Worm (Caenorhabditis elegans) whole organism, young adult: Measurements from ENCODE around the gene chil-5.

ENCODE experiments used
- C17E4.6 ChIP-seq: fragments of 200-800 bp; sonication (Bioruptor generic); IDR thresholded peaks from 2 replicates; pipeline ENCODE4 v1.3.6; 2022; ENCODE audit warnings: missing genetic modification reagents, missing genetic modification characterization, missing compliant biosample characterization
- F33H1.4 ChIP-seq: fragments of 200-800 bp; sonication (Bioruptor generic); IDR thresholded peaks from 2 replicates; pipeline ENCODE4 v1.3.6; 2022; ENCODE audit warnings: missing genetic modification reagents, missing genetic modification characterization, missing compliant biosample characterization
- F39B2.1 ChIP-seq: fragments of 200-800 bp; sonication (Bioruptor generic); IDR thresholded peaks from 2 replicates; pipeline ENCODE4 v1.3.6; 2022; ENCODE audit warnings: missing genetic modification reagents, missing genetic modification characterization, missing compliant biosample characterization
- F49E8.2 ChIP-seq: sonication (generic microtip); optimal IDR thresholded peaks from 3 replicates; lab custom pipeline; 2017; ENCODE audit warnings: missing genetic modification characterization, mild to moderate bottlenecking, missing compliant biosample characterization, antibody characterized with exemption, moderate library complexity; ENCODE audit not compliant: insufficient read depth
- F57A8.1 ChIP-seq: fragments of 200-800 bp; sonication (Bioruptor generic); optimal IDR thresholded peaks from 2 replicates; lab custom pipeline; 2018; ENCODE audit warnings: mild to moderate bottlenecking, missing genetic modification characterization, moderate library complexity, missing compliant biosample characterization
- T07F8.4 ChIP-seq: sonication (generic microtip); optimal IDR thresholded peaks from 2 replicates; lab custom pipeline; 2016; ENCODE audit warnings: mild to moderate bottlenecking, missing genetic modification characterization, moderate library complexity, missing compliant biosample characterization
- atf-7 ChIP-seq: sonication (generic microtip); optimal IDR thresholded peaks from 2 replicates; lab custom pipeline; 2017; ENCODE audit warnings: mild to moderate bottlenecking, missing genetic modification characterization, missing compliant biosample characterization
- attf-5 ChIP-seq: fragments of 200-800 bp; sonication (Bioruptor generic); optimal IDR thresholded peaks from 2 replicates; lab custom pipeline; 2018; ENCODE audit warnings: mild to moderate bottlenecking, missing genetic modification characterization, missing compliant biosample characterization
- ceh-27 ChIP-seq: fragments of 200-800 bp; sonication (Bioruptor generic); optimal IDR thresholded peaks from 2 replicates; lab custom pipeline; 2018; ENCODE audit warnings: mild to moderate bottlenecking, missing genetic modification characterization, moderate library complexity, missing compliant biosample characterization
- dox-1 ChIP-seq: fragments of 200-800 bp; sonication (Bioruptor generic); IDR thresholded peaks from 2 replicates; pipeline ENCODE4 v1.3.6; 2022; ENCODE audit warnings: missing genetic modification reagents, missing genetic modification characterization, missing compliant biosample characterization
- efl-1 ChIP-seq: fragments of 150-350 bp; optimal IDR thresholded peaks from 2 replicates; lab custom pipeline; 2014; ENCODE audit warnings: missing biosample characterization, missing genetic modification reagents, missing genetic modification characterization
- egl-44 ChIP-seq: fragments of 200-800 bp; sonication (Bioruptor generic); IDR thresholded peaks from 2 replicates; pipeline ENCODE4 v1.3.6; 2022; ENCODE audit warnings: missing genetic modification reagents, missing genetic modification characterization, missing compliant biosample characterization
- ekl-4 ChIP-seq: fragments of 200-800 bp; sonication (Bioruptor generic); IDR thresholded peaks from 2 replicates; pipeline ENCODE4 v1.3.6; 2022; ENCODE audit warnings: missing genetic modification reagents, missing genetic modification characterization, missing compliant biosample characterization
- ets-4 ChIP-seq: fragments of 200-800 bp; sonication (Bioruptor generic); optimal IDR thresholded peaks from 2 replicates; lab custom pipeline; 2018; ENCODE audit warnings: mild to moderate bottlenecking, missing genetic modification characterization, missing compliant biosample characterization
- hlh-26 ChIP-seq: fragments of 200-800 bp; sonication (Bioruptor generic); conservative IDR thresholded peaks from 2 replicates; pipeline ENCODE4 v1.3.6; 2022; ENCODE audit warnings: missing genetic modification reagents, missing genetic modification characterization, missing compliant biosample characterization
- hmg-1.2 ChIP-seq: fragments of 200-800 bp; sonication (Bioruptor generic); IDR thresholded peaks from 2 replicates; pipeline ENCODE4 v1.3.6; 2022; ENCODE audit warnings: missing genetic modification reagents, missing genetic modification characterization, missing compliant biosample characterization
- lag-1 ChIP-seq: fragments of 200-800 bp; sonication (Bioruptor generic); IDR thresholded peaks from 2 replicates; pipeline ENCODE4 v1.3.6; 2022; ENCODE audit warnings: missing genetic modification reagents, missing genetic modification characterization, missing compliant biosample characterization
- let-526 ChIP-seq: fragments of 200-800 bp; sonication (Bioruptor generic); IDR thresholded peaks from 2 replicates; pipeline ENCODE4 v1.3.6; 2022; ENCODE audit warnings: missing genetic modification reagents, missing genetic modification characterization, missing compliant biosample characterization
- let-607 ChIP-seq, 2 experiments: fragments of 200-800 bp in 1 of 2; sonication (Bioruptor generic) in 1 of 2; sonication (generic microtip) in 1 of 2; optimal IDR thresholded peaks; 2 replicates each; lab custom pipeline; 2016 to 2018; ENCODE audit warnings: mild to moderate bottlenecking in 2 of 2, missing compliant biosample characterization in 2 of 2, missing genetic modification characterization in 2 of 2, moderate library complexity in 2 of 2, missing genotype in 1 of 2
- lin-26 ChIP-seq: fragments of 200-800 bp; sonication (Bioruptor generic); IDR thresholded peaks from 2 replicates; pipeline ENCODE4 v1.3.6; 2022; ENCODE audit warnings: missing genetic modification reagents, missing genetic modification characterization, missing compliant biosample characterization
- lin-35 ChIP-seq, 3 experiments: fragments of 150-350 bp in 2 of 3; sonication (generic microtip) in 1 of 3; optimal IDR thresholded peaks; 2 replicates each; lab custom pipeline; 2014 to 2018; ENCODE audit warnings: missing biosample characterization in 3 of 3, missing genetic modification characterization in 3 of 3, missing genetic modification reagents in 3 of 3
- lin-40 ChIP-seq: sonication (generic microtip); optimal IDR thresholded peaks from 2 replicates; lab custom pipeline; 2016; ENCODE audit warnings: missing genetic modification characterization, mild to moderate bottlenecking, missing compliant biosample characterization, missing genotype, missing genetic modification reagents
- lin-54 ChIP-seq: fragments of 200-800 bp; sonication (Bioruptor generic); optimal IDR thresholded peaks from 2 replicates; lab custom pipeline; 2018; ENCODE audit warnings: mild to moderate bottlenecking, missing genetic modification characterization, missing compliant biosample characterization
- lir-1 ChIP-seq: fragments of 200-800 bp; sonication (Bioruptor generic); conservative IDR thresholded peaks from 2 replicates; pipeline ENCODE4 v1.3.6; 2022; ENCODE audit warnings: missing genetic modification reagents, missing genetic modification characterization, missing compliant biosample characterization
- lsl-1 ChIP-seq: fragments of 200-800 bp; sonication (Bioruptor generic); optimal IDR thresholded peaks from 2 replicates; lab custom pipeline; 2018; ENCODE audit warnings: mild to moderate bottlenecking, missing genetic modification characterization, moderate library complexity, missing compliant biosample characterization
- madf-6 ChIP-seq: fragments of 200-800 bp; sonication (Bioruptor generic); IDR thresholded peaks from 2 replicates; pipeline ENCODE4 v1.3.6; 2022; ENCODE audit warnings: missing genetic modification reagents, missing genetic modification characterization, missing compliant biosample characterization
- nfyb-1 ChIP-seq: fragments of 200-800 bp; sonication (Bioruptor generic); IDR thresholded peaks from 2 replicates; pipeline ENCODE4 v1.3.6; 2022; ENCODE audit warnings: missing genetic modification reagents, missing genetic modification characterization, missing compliant biosample characterization
- nhr-80 ChIP-seq: sonication (generic microtip); optimal IDR thresholded peaks from 2 replicates; lab custom pipeline; 2016; ENCODE audit warnings: missing genetic modification characterization, missing compliant biosample characterization
- nhr-90 ChIP-seq: sonication (generic microtip); optimal IDR thresholded peaks from 2 replicates; lab custom pipeline; 2016; ENCODE audit warnings: missing genotype, mild to moderate bottlenecking, missing genetic modification characterization, missing compliant biosample characterization
- pbrm-1 ChIP-seq: fragments of 200-800 bp; sonication (Bioruptor generic); IDR thresholded peaks from 2 replicates; pipeline ENCODE4 v1.3.6; 2022; ENCODE audit warnings: missing genetic modification reagents, missing genetic modification characterization, missing compliant biosample characterization
- pha-4 ChIP-seq: fragments of 150-350 bp; sonication (generic microtip); optimal IDR thresholded peaks from 2 replicates; lab custom pipeline; 2014; ENCODE audit warnings: missing biosample characterization, missing genetic modification reagents, missing genetic modification characterization
- snpc-1.3 ChIP-seq: sonication (generic microtip); optimal IDR thresholded peaks from 2 replicates; lab custom pipeline; 2017; ENCODE audit warnings: missing genetic modification characterization, mild to moderate bottlenecking, missing compliant biosample characterization, antibody characterized with exemption, moderate library complexity, missing genotype, missing genetic modification reagents; ENCODE audit not compliant: insufficient read depth
- snpc-3.4 ChIP-seq: sonication (generic microtip); optimal IDR thresholded peaks from 2 replicates; lab custom pipeline; 2017; ENCODE audit warnings: missing genetic modification characterization, mild to moderate bottlenecking, missing compliant biosample characterization, antibody characterized with exemption, moderate library complexity, missing genotype, missing genetic modification reagents
- snpc-4 ChIP-seq, 5 experiments: fragments of 150-350 bp in 1 of 5; sonication (generic microtip) in 4 of 5; optimal IDR thresholded peaks; 2 replicates each; lab custom pipeline; 2014 to 2018; ENCODE audit warnings: missing genetic modification characterization in 5 of 5, missing biosample characterization in 3 of 5, antibody characterized with exemption in 2 of 5, mild to moderate bottlenecking in 2 of 5, missing compliant biosample characterization in 2 of 5, missing genotype in 2 of 5, moderate library complexity in 2 of 5, missing genetic modification reagents in 1 of 5
- sptf-2 ChIP-seq: fragments of 200-800 bp; sonication (Bioruptor generic); optimal IDR thresholded peaks from 2 replicates; lab custom pipeline; 2018; ENCODE audit warnings: mild to moderate bottlenecking, missing genetic modification characterization, missing compliant biosample characterization
- tbp1 ChIP-seq: fragments of 200-800 bp; sonication (Bioruptor generic); optimal IDR thresholded peaks from 2 replicates; lab custom pipeline; 2018; ENCODE audit warnings: mild to moderate bottlenecking, missing genetic modification characterization, missing compliant biosample characterization
- unc-62 ChIP-seq: fragments of 150-350 bp; optimal IDR thresholded peaks from 2 replicates; lab custom pipeline; 2014; ENCODE audit warnings: missing biosample characterization, missing genetic modification reagents, missing genetic modification characterization
- xnd-1 ChIP-seq: sonication (generic microtip); optimal IDR thresholded peaks from 2 replicates; lab custom pipeline; 2016; ENCODE audit warnings: missing genotype, missing genetic modification reagents, missing genetic modification characterization, missing compliant biosample characterization
- ztf-22 ChIP-seq: fragments of 200-800 bp; sonication (Bioruptor generic); optimal IDR thresholded peaks from 2 replicates; lab custom pipeline; 2018; ENCODE audit warnings: mild to moderate bottlenecking, missing genetic modification characterization, moderate library complexity, missing compliant biosample characterization
- ztf-3 ChIP-seq: fragments of 200-800 bp; sonication (Bioruptor generic); optimal IDR thresholded peaks from 2 replicates; lab custom pipeline; 2018; ENCODE audit warnings: mild to moderate bottlenecking, missing genetic modification characterization, missing compliant biosample characterization

Gene chil-5

DNA sequence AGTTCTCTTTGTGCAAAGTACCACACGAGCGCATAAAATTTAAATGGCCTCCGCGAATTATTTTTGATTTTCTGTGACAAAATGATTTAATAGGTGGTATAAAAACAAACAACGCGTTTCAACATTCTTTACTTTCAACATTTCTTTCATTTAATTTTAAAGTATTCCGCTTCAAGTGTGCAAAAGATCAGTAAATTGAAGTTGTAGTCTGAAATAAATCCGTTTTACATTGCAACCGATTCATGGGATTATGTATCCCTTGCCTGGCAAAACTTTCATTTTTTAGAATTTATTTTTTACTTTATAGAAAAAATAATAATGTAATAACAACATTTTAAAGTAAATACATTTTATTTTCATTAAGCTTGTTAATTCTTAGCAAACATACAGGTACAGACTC, 35.0 kb upstream of the chil-5 start, which contains the start of gene F26C11.1:
F26C11.1 (plus strand) TSS at position 301 of the 400 bp plus-strand sequence.
- TF ChIP-seq snpc-1.3 (tag; lab: Kevin White, UChicago) = no peak
- TF ChIP-seq nfyb-1 (GFP tag; lab: Robert Waterston, UW) = no peak
- TF ChIP-seq lin-35 (GFP tag; optimal IDR thresholded peaks at IDR 0.05; lab: Kevin White, UChicago) = no peak
- no peak for TF ChIP-seq pbrm-1 (GFP tag; lab: Robert Waterston, UW)
- TF ChIP-seq ztf-3 = no peak
- no peak for TF ChIP-seq F33H1.4 (GFP tag; lab: Robert Waterston, UW)
- TF ChIP-seq lag-1 (GFP tag; lab: Robert Waterston, UW) = no peak
- TF ChIP-seq T07F8.4 (tag; lab: Kevin White, UChicago) = no peak

DNA sequence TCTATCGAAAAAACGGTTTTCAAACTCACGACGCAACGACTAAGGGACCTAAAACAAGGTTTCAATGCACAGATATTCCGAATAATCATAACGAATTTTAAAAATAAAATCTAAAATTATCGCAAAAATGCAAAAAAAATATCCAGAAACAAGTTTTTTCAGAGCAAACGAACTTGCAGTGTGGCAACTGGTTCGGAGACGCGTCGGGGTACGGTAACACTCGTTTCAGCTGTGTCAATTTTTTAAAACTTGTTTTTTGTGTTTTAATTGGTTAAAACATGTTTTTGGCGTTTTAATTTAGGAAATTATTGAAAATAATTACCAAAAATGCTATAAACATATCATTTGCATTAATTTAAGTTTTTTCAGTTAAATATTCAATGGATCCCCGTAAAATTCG, 32.9 kb upstream of the chil-5 start, which contains the start of gene C08H9.16:
C08H9.16 (plus strand) TSS at position 370 of the 400 bp plus-strand sequence.
- TF ChIP-seq snpc-3.4 = peak; percentile 7
- peak in 1 of 3 experiments; percentile 40 for TF ChIP-seq lin-35 (GFP tag; optimal IDR thresholded peaks at IDR 0.05; lab: Kevin White, UChicago)
- TF ChIP-seq snpc-1.3 (tag; lab: Kevin White, UChicago) = peak; percentile 45
- TF ChIP-seq lin-54 (GFP tag; lab: Kevin White, UChicago) = peak; percentile 48
- peak; percentile 20 for TF ChIP-seq efl-1 (GFP tag; lab: Kevin White, UChicago)
- peak; percentile 69; the same call in 1 of the 2 replicates for TF ChIP-seq nfyb-1 (GFP tag; lab: Robert Waterston, UW)
- TF ChIP-seq tbp1 = peak; percentile 13
- TF ChIP-seq xnd-1 = peak; percentile 8
- peak; percentile 13 for TF ChIP-seq pha-4 (tag; lab: Kevin White, UChicago)
- peak; percentile 89 to 94 for TF ChIP-seq let-607 (tag; optimal IDR thresholded peaks at IDR 0.05; lab: Kevin White, UChicago)
- TF ChIP-seq snpc-4 (GFP tag; optimal IDR thresholded peaks at IDR 0.05; lab: Kevin White, UChicago) = no peak
- TF ChIP-seq snpc-4 (tag; optimal IDR thresholded peaks at IDR 0.05; lab: Kevin White, UChicago) = no peak
- no peak for TF ChIP-seq hlh-26 (GFP tag; lab: Robert Waterston, UW)
- peak; percentile 88 for TF ChIP-seq lsl-1 (GFP tag; lab: Kevin White, UChicago)
- TF ChIP-seq lin-26 = no peak
- peak; percentile 26 for TF ChIP-seq attf-5
- TF ChIP-seq madf-6 (GFP tag; lab: Robert Waterston, UW) = peak; percentile 58; the same call in 1 of the 2 replicates
- TF ChIP-seq F49E8.2 (tag; lab: Kevin White, UChicago) = no peak
- peak; percentile 41; the same call in 1 of the 2 replicates for TF ChIP-seq hmg-1.2 (GFP tag; lab: Robert Waterston, UW)
- TF ChIP-seq F33H1.4 (GFP tag; lab: Robert Waterston, UW) = peak; percentile 78
- no peak for TF ChIP-seq F57A8.1 (GFP tag; lab: Kevin White, UChicago)

DNA sequence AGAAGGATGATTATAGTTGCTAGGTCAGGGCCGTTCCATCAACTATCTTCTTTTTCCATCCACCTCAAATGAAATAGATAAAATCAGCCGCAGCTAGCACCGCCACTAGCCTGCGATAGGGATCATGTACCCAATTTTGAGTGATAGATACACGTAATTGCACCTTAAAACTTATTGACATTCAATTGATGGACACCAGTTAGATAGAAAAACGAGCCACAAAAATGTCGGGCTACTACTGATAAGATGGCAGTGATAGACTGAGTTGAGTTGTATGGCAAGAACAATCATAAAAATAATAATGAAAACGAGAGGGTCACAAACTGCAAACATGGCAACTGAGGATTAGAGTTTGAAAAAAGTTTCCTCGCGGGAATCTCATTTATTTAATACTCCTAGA, 32.3 kb upstream of the chil-5 start:
- TF ChIP-seq lin-26 (peak; percentile 68; the same call in 1 of the 2 replicates), let-526 (GFP tag; lab: Robert Waterston, UW) (no peak), tbp1 (peak; percentile 4), snpc-4 (GFP tag; optimal IDR thresholded peaks at IDR 0.05; lab: Kevin White, UChicago) (no peak), snpc-4 (tag; optimal IDR thresholded peaks at IDR 0.05; lab: Kevin White, UChicago) (peak in 1 of 4 experiments; percentile 29), unc-62 (GFP tag; lab: Kevin White, UChicago) (peak; percentile 34), ekl-4 (GFP tag; lab: Robert Waterston, UW) (peak; percentile 13; the same call in 1 of the 2 replicates), ceh-27 (no peak), let-607 (tag; optimal IDR thresholded peaks at IDR 0.05; lab: Kevin White, UChicago) (peak; percentile 96 to 97), lin-40 (no peak), atf-7 (tag; lab: Kevin White, UChicago) (peak; percentile 26), ets-4 (GFP tag; lab: Kevin White, UChicago) (peak; percentile 71), nhr-90 (peak; percentile 6), F39B2.1 (GFP tag; lab: Robert Waterston, UW) (no peak), nfyb-1 (GFP tag; lab: Robert Waterston, UW) (peak; percentile 21; the same call in 1 of the 2 replicates), madf-6 (GFP tag; lab: Robert Waterston, UW) (peak; percentile 33; the same call in 1 of the 2 replicates), C17E4.6 (no peak), egl-44 (GFP tag; lab: Robert Waterston, UW) (peak; percentile 15; the same call in 1 of the 2 replicates), lin-54 (GFP tag; lab: Kevin White, UChicago) (peak; percentile 21), ztf-3 (no peak), nhr-80 (peak; percentile 97), sptf-2 (GFP tag; lab: Kevin White, UChicago) (no peak), dox-1 (GFP tag; lab: Robert Waterston, UW) (peak; percentile 38; the same call in 1 of the 2 replicates), lir-1 (GFP tag; lab: Robert Waterston, UW) (no peak), pha-4 (tag; lab: Kevin White, UChicago) (no peak), ztf-22 (GFP tag; lab: Kevin White, UChicago) (peak; percentile 55)
